Worm (Caenorhabditis elegans): Measurements from ENCODE around the gene C05C8.5.
A peak's percentile ranks its signal among the peaks of the same experiment; 100 is the strongest.

The C05C8.5 gene

DNA sequence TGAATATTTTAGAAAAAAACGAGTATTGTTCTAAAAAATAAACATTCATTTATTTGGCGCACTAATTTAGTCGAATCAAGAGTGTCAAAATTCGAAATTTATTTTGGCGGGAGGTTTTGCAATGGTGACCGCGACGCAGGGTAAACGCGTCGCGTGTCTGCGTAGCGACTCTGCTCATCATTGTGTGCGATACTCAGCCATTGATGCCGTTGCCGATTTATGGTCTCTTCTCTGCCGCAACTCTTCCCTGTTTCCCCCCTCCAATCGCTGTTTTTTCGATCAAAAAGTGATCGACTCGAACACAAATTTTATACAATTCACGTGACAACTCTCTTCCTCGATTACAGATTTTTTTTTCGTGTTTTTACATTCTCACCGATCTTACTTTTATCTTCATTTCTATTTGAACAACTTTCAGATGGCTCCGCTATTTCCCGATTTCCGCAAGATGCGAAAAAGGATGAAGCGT, 38.1 kb downstream of the C05C8.5 start, which contains the start of gene F09G2.2 (continued):
- no peak for TF ChIP-seq F26F4.8 (GFP tag; conservative IDR thresholded peaks at IDR 0.05)
- no peak for TF ChIP-seq ceh-32 (tag; optimal IDR thresholded peaks at IDR 0.05; ENCODE audit: poor library complexity)
- TF ChIP-seq dmd-8 (GFP tag; IDR thresholded peaks at IDR 0.05) = no peak
- peak; percentile 28 for TF ChIP-seq lin-15B (tag; optimal IDR thresholded peaks at IDR 0.05)
- peak; percentile 83 for TF ChIP-seq hlh-30 (tag; optimal IDR thresholded peaks at IDR 0.05; ENCODE audit: insufficient read depth)
- peak; percentile 76 for TF ChIP-seq jun-1 (tag; optimal IDR thresholded peaks at IDR 0.05)
- no peak for TF ChIP-seq ceh-44 (GFP tag; IDR thresholded peaks at IDR 0.05)
- TF ChIP-seq gei-8 (GFP tag; optimal IDR thresholded peaks at IDR 0.05) = no peak
- TF ChIP-seq F49E8.2 (tag; optimal IDR thresholded peaks at IDR 0.05; ENCODE audit: borderline replicate concordance) = no peak
- 0 out of 2 replicates have a peak, but pooled peaks have one; percentile 44 for TF ChIP-seq D1046.2 (GFP tag; IDR thresholded peaks at IDR 0.05)
- TF ChIP-seq dve-1 (tag; optimal IDR thresholded peaks at IDR 0.05; ENCODE audit: insufficient read depth) = peak; percentile 97
- TF ChIP-seq nhr-48 (tag; optimal IDR thresholded peaks at IDR 0.05) = peak; percentile 79
- 0 out of 2 replicates have a peak, but pooled peaks have one; percentile 45 for TF ChIP-seq dmd-9 (GFP tag; IDR thresholded peaks at IDR 0.05)
- TF ChIP-seq hmg-1.1 (GFP tag; IDR thresholded peaks at IDR 0.05) = peak; percentile 89
- peak; percentile 88 for TF ChIP-seq nhr-25 (tag; optimal IDR thresholded peaks at IDR 0.05; ENCODE audit: borderline replicate concordance, insufficient read depth)
- peak; percentile 71 to 93 for TF ChIP-seq lsy-2 (tag; optimal IDR thresholded peaks at IDR 0.05)

- no peak for TF ChIP-seq arid-1 (GFP tag; conservative IDR thresholded peaks at IDR 0.05)
Measured at ce11 chrV:7196037-7196436, 38.6 kb downstream of the C05C8.5 start, which contains the start of gene attf-2. Gene attf-2, minus strand, starts transcription at chrV:7196137.

DNA sequence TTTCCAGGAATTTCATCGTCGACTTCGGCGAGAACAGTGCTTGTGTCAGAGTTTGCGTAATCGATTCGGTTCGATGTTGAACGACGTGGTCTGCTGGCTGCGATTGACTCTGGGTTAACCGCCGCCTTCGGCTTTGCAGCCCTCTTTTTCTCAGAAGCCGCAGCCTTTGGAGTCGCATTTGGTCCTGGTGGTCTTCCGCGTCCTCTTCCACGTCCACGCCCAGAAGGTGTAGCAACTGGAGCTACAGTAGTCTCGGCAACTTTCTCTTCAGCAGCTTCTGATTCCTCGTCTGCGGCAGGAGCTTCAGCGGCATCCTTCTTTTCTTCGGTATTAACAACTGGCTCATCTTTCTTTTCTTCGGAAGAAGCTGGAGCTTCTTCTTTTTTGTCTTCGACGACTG, 39.8 kb downstream of the C05C8.5 start:
- TF ChIP-seq pha-4 (GFP tag; IDR thresholded peaks at IDR 0.05) = no peak
- TF ChIP-seq pha-4 (tag; optimal IDR thresholded peaks at IDR 0.05) = no peak
- peak; percentile 64 for TF ChIP-seq set-16 (GFP tag; IDR thresholded peaks at IDR 0.05)

- TF ChIP-seq ceh-62 (tag; optimal IDR thresholded peaks at IDR 0.05) (no peak), ceh-28 (tag; optimal IDR thresholded peaks at IDR 0.05) (no peak), tra-1 (GFP tag; IDR thresholded peaks at IDR 0.05) (no peak), php-3 (GFP tag; IDR thresholded peaks at IDR 0.05) (no peak), T26A8.4 (GFP tag; IDR thresholded peaks at IDR 0.05) (no peak), daf-8 (GFP tag; IDR thresholded peaks at IDR 0.05) (no peak), madf-9 (GFP tag; conservative IDR thresholded peaks at IDR 0.05) (no peak), mep-1 (tag; optimal IDR thresholded peaks at IDR 0.05) (no peak), F44E2.7 (GFP tag; IDR thresholded peaks at IDR 0.05) (no peak), saeg-2 (GFP tag; IDR thresholded peaks at IDR 0.05) (no peak), egl-43 (GFP tag; IDR thresholded peaks at IDR 0.05) (no peak), F10B5.3 (tag; optimal IDR thresholded peaks at IDR 0.05) (no peak), ZK337.2 (GFP tag; IDR thresholded peaks at IDR 0.05) (no peak)
Measured at ce11 chrV:7193562-7193961, 41.1 kb downstream of the C05C8.5 start, which contains the start of gene F09G2.8. Gene F09G2.8, minus strand, starts transcription at chrV:7193662.

ce11 chrV:7187295-7187694, 47.3 kb downstream of the C05C8.5 start:
- peak; percentile 60 for TF ChIP-seq dmd-6 (GFP tag; IDR thresholded peaks at IDR 0.05)
- TF ChIP-seq daf-16 (GFP tag; optimal IDR thresholded peaks at IDR 0.05) = peak in 1 of 2 experiments; percentile 4
- peak; percentile 32 for TF ChIP-seq daf-16 (tag; optimal IDR thresholded peaks at IDR 0.05)
- no peak for TF ChIP-seq lin-29 (GFP tag; IDR thresholded peaks at IDR 0.05)
